Fruit fly (Drosophila melanogaster): Measurements from ENCODE around the gene CG7720.

Gene CG7720

dm6 chr3R:18795000-18795810 lies at the start of gene CG7720:
CG7720 (minus strand) TSS chr3R:18795169.
- TF ChIP-seq CG17801 (GFP tag; optimal IDR thresholded peaks at IDR 0.05; ENCODE audit: partially characterized antibody): no peak

dm6 chr3R:18804278-18804903 lies 9.4 kb upstream of the CG7720 start:
- TF ChIP-seq CG17801 (GFP tag; optimal IDR thresholded peaks at IDR 0.05; ENCODE audit: partially characterized antibody): no peak

dm6 chr3R:18798759-18799158 lies 3.8 kb upstream of the CG7720 start:
- TF ChIP-seq CG17801 (GFP tag; optimal IDR thresholded peaks at IDR 0.05; ENCODE audit: partially characterized antibody): no peak

dm6 chr3R:18796256-18796655 lies 1.3 kb upstream of the CG7720 start:
- no peak for TF ChIP-seq CG17801 (GFP tag; optimal IDR thresholded peaks at IDR 0.05; ENCODE audit: partially characterized antibody)

- TF ChIP-seq CG17801 (GFP tag; optimal IDR thresholded peaks at IDR 0.05; ENCODE audit: partially characterized antibody): no peak
Observed at dm6 chr3R:18794051-18794450, 918 bp downstream of the CG7720 start.

- TF ChIP-seq CG17801 (GFP tag; optimal IDR thresholded peaks at IDR 0.05; ENCODE audit: partially characterized antibody): no peak
Observed at dm6 chr3R:18790619-18791018, 4.3 kb downstream of the CG7720 start.

dm6 chr3R:18788365-18789147 lies 6.4 kb downstream of the CG7720 start:
- TF ChIP-seq CG17801 (GFP tag; optimal IDR thresholded peaks at IDR 0.05; ENCODE audit: partially characterized antibody): no peak

dm6 chr3R:18787237-18787636 lies 7.7 kb downstream of the CG7720 start:
- TF ChIP-seq CG17801 (GFP tag; optimal IDR thresholded peaks at IDR 0.05; ENCODE audit: partially characterized antibody): no peak

- no peak for TF ChIP-seq CG17801 (GFP tag; optimal IDR thresholded peaks at IDR 0.05; ENCODE audit: partially characterized antibody)
Observed at dm6 chr3R:18785741-18786140, 9.2 kb downstream of the CG7720 start.

- TF ChIP-seq CG17801 (GFP tag; optimal IDR thresholded peaks at IDR 0.05; ENCODE audit: partially characterized antibody): no peak
Observed at dm6 chr3R:18783191-18783590, 11.8 kb downstream of the CG7720 start.

dm6 chr3R:18758548-18759257 lies 36.3 kb downstream of the CG7720 start, which contains the start of gene Epg5:
Epg5 (minus strand) TSS chr3R:18758873.
- TF ChIP-seq CG17801 (GFP tag; optimal IDR thresholded peaks at IDR 0.05; ENCODE audit: partially characterized antibody): peak; percentile 61

- TF ChIP-seq CG17801 (GFP tag; optimal IDR thresholded peaks at IDR 0.05; ENCODE audit: partially characterized antibody): no peak
Observed at dm6 chr3R:18749786-18750185, 45.2 kb downstream of the CG7720 start.

- TF ChIP-seq CG17801 (GFP tag; optimal IDR thresholded peaks at IDR 0.05; ENCODE audit: partially characterized antibody): no peak
Observed at dm6 chr3R:18748087-18748486, 46.9 kb downstream of the CG7720 start.

dm6 chr3R:18745961-18746468 lies 49.0 kb downstream of the CG7720 start, which contains the start of the genes PGS1 and gwl:
PGS1 (minus strand) TSS chr3R:18746041.
gwl (plus strand) TSS chr3R:18746370.
- TF ChIP-seq CG17801 (GFP tag; optimal IDR thresholded peaks at IDR 0.05; ENCODE audit: partially characterized antibody): peak; percentile 87

Measured in ovary, adult (tissue).